Fruit fly (Drosophila melanogaster) whole organism, embryonic: Measurements from ENCODE around the gene CG18262.

ENCODE experiments used
- BtbVII ChIP-seq: fragments of 200-800 bp; sonication (Bioruptor generic); optimal IDR thresholded peaks from 3 replicates; lab custom pipeline; 2017; ENCODE audit warnings: missing biosample characterization, mild to moderate bottlenecking, missing genetic modification characterization
- CG10267 ChIP-seq: fragments of 200-800 bp; sonication (Bioruptor generic); optimal IDR thresholded peaks from 2 replicates; lab custom pipeline; 2018; ENCODE audit warnings: missing biosample characterization, mild to moderate bottlenecking, missing genetic modification characterization, moderate library complexity
- CG13287 ChIP-seq: fragments of 200-800 bp; sonication (Bioruptor generic); IDR thresholded peaks from 2 replicates; pipeline ENCODE4 v1.3.6; 2022; ENCODE audit warnings: missing biosample characterization, missing genetic modification characterization; ENCODE audit not compliant: partially characterized antibody
- CG14667 ChIP-seq: fragments of 200-800 bp; sonication (Bioruptor generic); IDR thresholded peaks from 2 replicates; pipeline ENCODE4 v1.3.6; 2022; ENCODE audit warnings: missing biosample characterization, missing genetic modification characterization
- CG14860 ChIP-seq: fragments of 200-800 bp; sonication (Bioruptor generic); IDR thresholded peaks from 3 replicates; pipeline ENCODE4 v1.3.6; 2022; ENCODE audit warnings: missing biosample characterization, missing genetic modification characterization; ENCODE audit not compliant: partially characterized antibody
- CG17385 ChIP-seq: fragments of 200-800 bp; sonication (Bioruptor generic); optimal IDR thresholded peaks from 3 replicates; lab custom pipeline; 2018; ENCODE audit warnings: missing biosample characterization, mild to moderate bottlenecking, missing genetic modification characterization
- CG2129 ChIP-seq: fragments of 200-800 bp; sonication (Bioruptor generic); IDR thresholded peaks from 2 replicates; pipeline ENCODE4 v1.3.6; 2022; ENCODE audit warnings: missing biosample characterization, missing genetic modification characterization; ENCODE audit not compliant: partially characterized antibody
- CG34224 ChIP-seq: fragments of 200-800 bp; sonication (Bioruptor generic); IDR thresholded peaks from 3 replicates; pipeline ENCODE4 v1.3.6; 2022; ENCODE audit warnings: missing biosample characterization, missing genetic modification characterization; ENCODE audit not compliant: partially characterized antibody
- CG34422 ChIP-seq: fragments of 200-800 bp; sonication (Bioruptor generic); IDR thresholded peaks from 3 replicates; pipeline ENCODE4 v1.3.6; 2022; ENCODE audit warnings: missing biosample characterization, missing genetic modification characterization
- CG3847 ChIP-seq: fragments of 200-800 bp; sonication (Bioruptor generic); IDR thresholded peaks from 2 replicates; pipeline ENCODE4 v1.3.6; 2022; ENCODE audit warnings: missing biosample characterization, missing genetic modification characterization
- CG3995 ChIP-seq: fragments of 200-800 bp; sonication (Bioruptor generic); optimal IDR thresholded peaks from 3 replicates; lab custom pipeline; 2016; ENCODE audit warnings: missing biosample characterization, missing genetic modification characterization
- CG4328 ChIP-seq: fragments of 200-800 bp; sonication (Bioruptor generic); optimal IDR thresholded peaks from 3 replicates; lab custom pipeline; 2017; ENCODE audit warnings: missing biosample characterization, missing genetic modification reagents, missing genetic modification characterization
- CG8281 ChIP-seq: fragments of 200-800 bp; sonication (Bioruptor generic); optimal IDR thresholded peaks from 2 replicates; lab custom pipeline; 2018; ENCODE audit warnings: missing biosample characterization, mild to moderate bottlenecking, missing genetic modification characterization, moderate library complexity
- CG8765 ChIP-seq: fragments of 200-800 bp; sonication (Bioruptor generic); IDR thresholded peaks from 2 replicates; pipeline ENCODE4 v1.3.6; 2022; ENCODE audit warnings: missing biosample characterization, missing genetic modification characterization
- CG9727 ChIP-seq: fragments of 200-800 bp; sonication (Bioruptor generic); optimal IDR thresholded peaks from 3 replicates; lab custom pipeline; 2017; ENCODE audit warnings: missing biosample characterization, mild to moderate bottlenecking, missing genetic modification characterization
- CG9797 ChIP-seq: fragments of 200-800 bp; sonication (Bioruptor generic); optimal IDR thresholded peaks from 3 replicates; lab custom pipeline; 2018; ENCODE audit warnings: missing biosample characterization, mild to moderate bottlenecking, missing genetic modification characterization
- Chrac-16 ChIP-seq: fragments of 200-800 bp; sonication (Bioruptor generic); optimal IDR thresholded peaks from 3 replicates; lab custom pipeline; 2016; ENCODE audit warnings: missing biosample characterization, missing genetic modification characterization
- CoRest ChIP-seq: fragments of 200-800 bp; sonication (Bioruptor generic); optimal IDR thresholded peaks from 3 replicates; lab custom pipeline; 2018; ENCODE audit warnings: missing biosample characterization, mild to moderate bottlenecking, missing genetic modification characterization, moderate library complexity
- Dip2 ChIP-seq: fragments of 200-800 bp; sonication (Bioruptor generic); IDR thresholded peaks from 2 replicates; pipeline ENCODE4 v1.3.6; 2022; ENCODE audit warnings: missing biosample characterization, missing genetic modification characterization
- Doc3 ChIP-seq: fragments of 200-800 bp; sonication (Bioruptor generic); IDR thresholded peaks from 3 replicates; pipeline ENCODE4 v1.3.6; 2022; ENCODE audit warnings: missing biosample characterization, missing genetic modification characterization; ENCODE audit not compliant: partially characterized antibody
- Dp ChIP-seq: fragments of 200-800 bp; sonication (Bioruptor generic); optimal IDR thresholded peaks from 2 replicates; lab custom pipeline; 2018; ENCODE audit warnings: missing biosample characterization, mild to moderate bottlenecking, missing genetic modification characterization, moderate library complexity
- E2f2 ChIP-seq: fragments of 200-800 bp; sonication (Bioruptor generic); IDR thresholded peaks from 2 replicates; pipeline ENCODE4 v1.3.6; 2022; ENCODE audit warnings: missing biosample characterization, missing genetic modification characterization
- HLHmδ ChIP-seq: fragments of 200-800 bp; sonication (Bioruptor generic); optimal IDR thresholded peaks from 2 replicates; lab custom pipeline; 2018; ENCODE audit warnings: missing biosample characterization, mild to moderate bottlenecking, missing genetic modification characterization, moderate library complexity
- MBD-R2 ChIP-seq: fragments of 200-800 bp; sonication (Bioruptor generic); IDR thresholded peaks from 2 replicates; pipeline ENCODE4 v1.3.6; 2022; ENCODE audit warnings: missing biosample characterization, missing genetic modification characterization
- MESR4 ChIP-seq: fragments of 200-800 bp; sonication (Bioruptor generic); optimal IDR thresholded peaks from 2 replicates; lab custom pipeline; 2018; ENCODE audit warnings: missing biosample characterization, mild to moderate bottlenecking, missing genetic modification characterization, moderate library complexity
- Med ChIP-seq: fragments of 200-800 bp; sonication (Bioruptor generic); peaks from one replicate; lab custom pipeline; 2016; ENCODE audit warnings: missing biosample characterization, missing genetic modification characterization, mild to moderate bottlenecking, inconsistent platforms, moderate library complexity
- Mes4 ChIP-seq: fragments of 200-800 bp; sonication (Bioruptor generic); optimal IDR thresholded peaks from 2 replicates; lab custom pipeline; 2016; ENCODE audit warnings: missing biosample characterization, missing genetic modification characterization
- Sin3A ChIP-seq: fragments of >200 bp; optimal IDR thresholded peaks from 2 replicates; lab custom pipeline; 2018
- YL-1 ChIP-seq: fragments of 200-800 bp; sonication (Bioruptor generic); optimal IDR thresholded peaks from 3 replicates; lab custom pipeline; 2017; ENCODE audit warnings: missing biosample characterization, mild to moderate bottlenecking, missing genetic modification characterization
- croc ChIP-seq: fragments of 200-800 bp; sonication (Bioruptor generic); conservative IDR thresholded peaks from 3 replicates; pipeline ENCODE4 v1.3.6; 2022; ENCODE audit warnings: missing biosample characterization, missing genetic modification characterization
- crp ChIP-seq, 2 experiments: fragments of 200-800 bp; sonication (Bioruptor generic); optimal IDR thresholded peaks; 2 replicates in 1 of 2; 3 replicates in 1 of 2; lab custom pipeline; 2017; ENCODE audit warnings: missing biosample characterization in 2 of 2, missing genetic modification characterization in 2 of 2, mild to moderate bottlenecking in 1 of 2, moderate library complexity in 1 of 2
- cwo ChIP-seq: fragments of 200-800 bp; sonication (Bioruptor generic); optimal IDR thresholded peaks from 3 replicates; lab custom pipeline; 2017; ENCODE audit warnings: missing biosample characterization, missing genetic modification characterization, mild to moderate bottlenecking, moderate library complexity, missing genetic modification reagents
- dati ChIP-seq: fragments of 200-800 bp; sonication (Bioruptor generic); IDR thresholded peaks from 2 replicates; pipeline ENCODE4 v1.3.6; 2022; ENCODE audit warnings: missing biosample characterization, missing genetic modification characterization
- gfzf ChIP-seq: fragments of 200-800 bp; sonication (Bioruptor generic); optimal IDR thresholded peaks from 2 replicates; lab custom pipeline; 2016; ENCODE audit warnings: missing biosample characterization, mild to moderate bottlenecking, missing genetic modification characterization, moderate library complexity
- hbn ChIP-seq: fragments of 200-800 bp; sonication (Bioruptor generic); IDR thresholded peaks from 2 replicates; pipeline ENCODE4 v1.3.6; 2022; ENCODE audit warnings: missing biosample characterization, missing genetic modification characterization; ENCODE audit not compliant: partially characterized antibody
- kah ChIP-seq: fragments of 200-800 bp; sonication (Bioruptor generic); optimal IDR thresholded peaks from 2 replicates; lab custom pipeline; 2018; ENCODE audit warnings: missing biosample characterization, mild to moderate bottlenecking, missing genetic modification characterization
- lov ChIP-seq, 2 experiments: fragments of 200-800 bp in 1 of 2; fragments of >200 bp in 1 of 2; sonication (Bioruptor generic) in 1 of 2; IDR thresholded peaks in 1 of 2; optimal IDR thresholded peaks in 1 of 2; 2 replicates in 1 of 2; 3 replicates in 1 of 2; pipeline versions ENCODE4 v1.3.6 to Lab custom; 2017 to 2022; ENCODE audit warnings: missing biosample characterization in 1 of 2, missing genetic modification characterization in 1 of 2
- luna ChIP-seq: fragments of 200-800 bp; sonication (Bioruptor generic); optimal IDR thresholded peaks from 2 replicates; lab custom pipeline; 2016; ENCODE audit warnings: missing biosample characterization, missing genetic modification characterization
- onecut ChIP-seq: fragments of 200-800 bp; sonication (Bioruptor generic); IDR thresholded peaks from 2 replicates; pipeline ENCODE4 v1.3.6; 2022; ENCODE audit warnings: missing biosample characterization, missing genetic modification characterization
- pzg ChIP-seq: fragments of 200-800 bp; sonication (Bioruptor generic); optimal IDR thresholded peaks from 3 replicates; lab custom pipeline; 2018; ENCODE audit warnings: missing biosample characterization, mild to moderate bottlenecking, missing genetic modification characterization, moderate library complexity
- salm ChIP-seq: fragments of 200-800 bp; sonication (Bioruptor generic); optimal IDR thresholded peaks from 2 replicates; lab custom pipeline; 2018; ENCODE audit warnings: missing biosample characterization, mild to moderate bottlenecking, missing genetic modification characterization
- scrt ChIP-seq: fragments of 200-800 bp; sonication (Bioruptor generic); optimal IDR thresholded peaks from 2 replicates; lab custom pipeline; 2018; ENCODE audit warnings: missing biosample characterization, mild to moderate bottlenecking, missing genetic modification characterization, moderate library complexity
- stwl ChIP-seq: fragments of 200-800 bp; sonication (Bioruptor generic); optimal IDR thresholded peaks from 3 replicates; lab custom pipeline; 2018; ENCODE audit warnings: missing biosample characterization, mild to moderate bottlenecking, missing genetic modification characterization, moderate library complexity
- sug ChIP-seq: fragments of 200-800 bp; optimal IDR thresholded peaks from 2 replicates; lab custom pipeline; 2019; ENCODE audit warnings: missing biosample characterization, mild to moderate bottlenecking, missing genetic modification characterization, moderate library complexity
- trem ChIP-seq: fragments of 200-800 bp; optimal IDR thresholded peaks from 3 replicates; lab custom pipeline; 2019; ENCODE audit warnings: missing biosample characterization, mild to moderate bottlenecking, missing genetic modification characterization, moderate library complexity
- tx ChIP-seq: fragments of 200-800 bp; sonication (Bioruptor generic); optimal IDR thresholded peaks from 2 replicates; lab custom pipeline; 2016; ENCODE audit warnings: missing biosample characterization, missing genetic modification characterization
- wor ChIP-seq: fragments of 200-800 bp; sonication (Bioruptor generic); IDR thresholded peaks from 2 replicates; pipeline ENCODE4 v1.3.6; 2022; ENCODE audit warnings: missing biosample characterization, missing genetic modification characterization

CG18262 gene

DNA sequence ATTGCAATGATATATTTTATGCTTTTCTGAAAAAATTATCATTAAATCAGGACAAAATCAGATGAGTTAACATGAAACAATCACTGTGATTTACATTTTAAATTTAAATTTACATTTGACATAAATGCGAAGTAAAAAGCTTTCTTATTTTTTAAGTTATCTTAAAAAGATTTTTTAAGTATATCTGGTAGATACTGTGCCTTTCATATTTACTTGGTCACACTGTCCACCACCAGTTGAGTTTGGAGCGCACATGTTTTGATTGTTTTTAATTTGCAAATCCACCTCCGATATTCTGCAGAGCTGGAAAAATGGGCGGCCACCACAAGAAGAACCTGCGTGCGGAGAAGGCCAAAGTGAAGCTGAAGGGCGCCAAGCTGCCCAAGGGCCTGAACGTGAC, 35.9 kb upstream of the CG18262 start, which contains the start of gene CG1575:
Gene CG1575 (plus strand): TSS at position 200 of the 400 bp plus-strand sequence.
- no peak for TF ChIP-seq BtbVII (GFP tag; lab: Kevin White, UChicago)
- TF ChIP-seq Doc3 (GFP tag; lab: Robert Waterston, UW) = 0 out of 3 replicates have a peak, but pooled peaks have one; percentile 20
- no peak for TF ChIP-seq luna (GFP tag; lab: Kevin White, UChicago)
- TF ChIP-seq hbn (GFP tag; lab: Robert Waterston, UW) = peak; percentile 46; the same call in 1 of the 2 replicates
- peak; percentile 58 for TF ChIP-seq Dp (GFP tag; lab: Kevin White, UChicago)
- TF ChIP-seq CG14860 = no peak
- peak; percentile 59 for TF ChIP-seq kah (GFP tag; lab: Kevin White, UChicago)
- peak; percentile 37; the same call in 1 of the 2 replicates for TF ChIP-seq MBD-R2 (GFP tag; lab: Robert Waterston, UW)
- TF ChIP-seq CG9797 (GFP tag; lab: Kevin White, UChicago) = peak; percentile 35
- peak; percentile 76 for TF ChIP-seq scrt (GFP tag; lab: Kevin White, UChicago)
- peak; percentile 23 for TF ChIP-seq sug (tag; lab: Kevin White, UChicago)
- peak; percentile 53 for TF ChIP-seq CG13287 (GFP tag; lab: Robert Waterston, UW)
- peak; percentile 50 for TF ChIP-seq gfzf (GFP tag; lab: Kevin White, UChicago)
- peak; percentile 63 for TF ChIP-seq Med (GFP tag; lab: Kevin White, UChicago)
- TF ChIP-seq dati (GFP tag; lab: Robert Waterston, UW) = no peak
- TF ChIP-seq CG3995 (GFP tag; lab: Kevin White, UChicago) = peak; percentile 86
- peak; percentile 28 for TF ChIP-seq pzg (GFP tag; lab: Kevin White, UChicago)
- no peak for TF ChIP-seq croc (GFP tag; lab: Robert Waterston, UW)
- no peak for TF ChIP-seq CG8281
- peak; percentile 10; the same call in 1 of the 3 replicates for TF ChIP-seq CG34224
- TF ChIP-seq cwo (GFP tag; lab: Kevin White, UChicago) = no peak
- peak; percentile 67 for TF ChIP-seq E2f2 (GFP tag; lab: Robert Waterston, UW)
- TF ChIP-seq crp (GFP tag; optimal IDR thresholded peaks at IDR 0.05; lab: Kevin White, UChicago) = peak in 1 of 2 experiments; percentile 29
- TF ChIP-seq MESR4 (GFP tag; lab: Kevin White, UChicago) = peak; percentile 9
- TF ChIP-seq stwl (tag; lab: Kevin White, UChicago) = peak; percentile 97
- no peak for TF ChIP-seq Chrac-16 (GFP tag; lab: Kevin White, UChicago)

DNA sequence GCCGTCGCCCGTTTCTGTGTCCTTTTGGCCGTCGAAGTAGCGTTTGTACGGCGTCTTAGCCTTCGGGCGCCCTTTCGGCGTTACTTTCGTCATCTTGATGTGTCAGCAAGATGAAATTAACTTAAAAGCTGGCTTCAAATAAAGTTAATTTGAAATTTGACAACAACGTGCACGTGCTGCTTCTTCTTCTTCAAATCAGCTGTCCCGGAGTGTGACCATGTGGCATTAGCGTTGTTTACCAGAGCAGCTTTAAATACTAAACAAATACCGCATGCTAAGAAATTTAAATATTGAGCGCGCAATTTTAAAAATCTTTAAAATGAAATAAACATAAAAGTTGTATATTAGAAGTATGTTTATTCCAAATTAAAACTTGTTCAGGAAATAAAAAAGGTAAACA, 31.8 kb upstream of the CG18262 start, which contains the start of gene CG2260:
Gene CG2260 (minus strand): TSS at position 209 of the 400 bp plus-strand sequence.
- TF ChIP-seq CG17385 (GFP tag; lab: Kevin White, UChicago) = peak; percentile 95
- TF ChIP-seq wor (GFP tag; lab: Robert Waterston, UW) = no peak
- TF ChIP-seq Mes4 (GFP tag; lab: Kevin White, UChicago) = no peak
- TF ChIP-seq Med (GFP tag; lab: Kevin White, UChicago) = peak; percentile 41
- peak; percentile 92 for TF ChIP-seq E2f2 (GFP tag; lab: Robert Waterston, UW)
- TF ChIP-seq crp (GFP tag; optimal IDR thresholded peaks at IDR 0.05; lab: Kevin White, UChicago) = peak; percentile 41 to 91
- no peak for TF ChIP-seq onecut
- TF ChIP-seq Sin3A (lab: Kevin White, UChicago) = peak; percentile 8
- peak; percentile 77 for TF ChIP-seq MBD-R2 (GFP tag; lab: Robert Waterston, UW)
- no peak for TF ChIP-seq salm (tag; lab: Kevin White, UChicago)
- no peak for TF ChIP-seq tx (GFP tag; lab: Kevin White, UChicago)
- peak; percentile 13 for TF ChIP-seq CG10267 (tag; lab: Kevin White, UChicago)
- no peak for TF ChIP-seq lov (optimal IDR thresholded peaks at IDR 0.05; lab: Kevin White, UChicago)
- no peak for TF ChIP-seq lov (GFP tag; IDR thresholded peaks at IDR 0.05; lab: Robert Waterston, UW)
- TF ChIP-seq CG8765 (GFP tag; lab: Robert Waterston, UW) = no peak
- TF ChIP-seq trem (tag; lab: Kevin White, UChicago) = peak; percentile 12
- no peak for TF ChIP-seq CG34422 (GFP tag; lab: Robert Waterston, UW)
- TF ChIP-seq cwo (GFP tag; lab: Kevin White, UChicago) = peak; percentile 49
- no peak for TF ChIP-seq CG14667
- no peak for TF ChIP-seq CG9727
- peak; percentile 6 for TF ChIP-seq YL-1 (GFP tag; lab: Kevin White, UChicago)
- TF ChIP-seq CG2129 (GFP tag; lab: Robert Waterston, UW) = no peak
- TF ChIP-seq Dp (GFP tag; lab: Kevin White, UChicago) = peak; percentile 92
- no peak for TF ChIP-seq CG4328 (GFP tag; lab: Kevin White, UChicago)
- no peak for TF ChIP-seq HLHmδ (GFP tag; lab: Kevin White, UChicago)
- no peak for TF ChIP-seq CoRest (tag; lab: Kevin White, UChicago)
- TF ChIP-seq CG3847 (GFP tag; lab: Robert Waterston, UW) = no peak
- TF ChIP-seq Dip2 = no peak
- TF ChIP-seq scrt (GFP tag; lab: Kevin White, UChicago) = peak; percentile 20
